Fruit fly (Drosophila melanogaster) whole organism, adult: ENCODE data around the gene Lmx1a.

Experiments
- Mnt ChIP-seq: fragments of 200-800 bp; sonication (Bioruptor generic); optimal IDR thresholded peaks from 2 replicates; lab custom pipeline; 2016; ENCODE audit warnings: missing biosample characterization, mild to moderate bottlenecking, missing genetic modification characterization
- pad ChIP-seq: fragments of 200-800 bp; sonication (Bioruptor generic); optimal IDR thresholded peaks from 3 replicates; lab custom pipeline; 2017; ENCODE audit warnings: missing biosample characterization, missing genetic modification characterization, mild to moderate bottlenecking, moderate library complexity, missing genetic modification reagents
- tj ChIP-seq: fragments of 200-800 bp; sonication (Bioruptor generic); optimal IDR thresholded peaks from 3 replicates; lab custom pipeline; 2017; ENCODE audit warnings: missing biosample characterization, mild to moderate bottlenecking, missing genetic modification characterization, moderate library complexity

DNA sequence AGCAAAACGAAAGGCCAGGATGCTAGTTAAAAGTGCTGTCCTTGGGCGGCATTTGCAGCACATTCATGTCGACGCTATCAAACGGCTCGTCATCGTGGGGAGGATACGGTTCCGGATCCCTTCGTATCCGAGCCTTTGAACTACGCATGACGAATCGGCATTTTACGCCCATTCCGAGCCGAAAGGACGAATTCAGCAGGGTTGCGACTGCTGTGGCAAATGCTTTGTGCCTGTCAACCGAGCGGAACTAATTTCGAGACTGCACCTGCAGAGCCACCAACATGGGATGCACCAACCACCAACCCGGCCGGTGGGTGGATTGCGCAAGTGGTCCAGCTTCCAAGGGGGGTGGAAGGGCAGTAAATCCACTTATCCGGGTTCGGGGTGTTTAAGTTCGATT is 38.5 kb upstream of the Lmx1a start:
- TF ChIP-seq Mnt (GFP tag; lab: Kevin White, UChicago) (no peak), pad (no peak), tj (GFP tag; lab: Kevin White, UChicago) (no peak)
